Fruit fly (Drosophila melanogaster) whole organism, adult: ENCODE results near the gene CG32413.

Experiments
- CG33017 ChIP-seq: fragments of 200-800 bp; sonication (Bioruptor generic); optimal IDR thresholded peaks from 2 replicates; lab custom pipeline; 2018; ENCODE audit warnings: missing biosample characterization, mild to moderate bottlenecking, missing genetic modification characterization, moderate library complexity
- CG5204 ChIP-seq: fragments of 200-800 bp; sonication (Bioruptor generic); optimal IDR thresholded peaks from 2 replicates; lab custom pipeline; 2016; ENCODE audit warnings: missing biosample characterization, missing genetic modification characterization
- cic ChIP-seq: fragments of 200-800 bp; sonication (Bioruptor generic); optimal IDR thresholded peaks from 2 replicates; lab custom pipeline; 2017; ENCODE audit warnings: missing biosample characterization, mild to moderate bottlenecking, missing genetic modification characterization, moderate library complexity
- kay ChIP-seq: fragments of 200-800 bp; sonication (Bioruptor generic); peaks from one replicate; lab custom pipeline; 2016; ENCODE audit warnings: missing biosample characterization, missing genetic modification characterization, borderline replicate concordance

dm6 chr3L:5941508-5941907 is 37.7 kb upstream of the CG32413 start:
- TF ChIP-seq CG33017 (no peak), kay (no peak), CG5204 (no peak), cic (GFP tag; lab: Kevin White, UChicago) (no peak)
